Worm (Caenorhabditis elegans) whole organism, L1 larva: Measurements from ENCODE around the gene C29F9.5.

Source experiments
- C04F5.9 ChIP-seq: sonication (generic microtip); optimal IDR thresholded peaks from 2 replicates; lab custom pipeline; 2016; ENCODE audit warnings: missing genetic modification characterization, missing compliant biosample characterization
- C34B4.2 ChIP-seq: sonication (generic microtip); optimal IDR thresholded peaks from 2 replicates; lab custom pipeline; 2017; ENCODE audit warnings: mild to moderate bottlenecking, missing genetic modification characterization, missing compliant biosample characterization
- F16B12.6 ChIP-seq: fragments of 150-350 bp; optimal IDR thresholded peaks from 2 replicates; lab custom pipeline; 2014; ENCODE audit warnings: missing biosample characterization, missing genetic modification characterization
- Y116A8C.19 ChIP-seq: sonication (generic microtip); optimal IDR thresholded peaks from 2 replicates; lab custom pipeline; 2016; ENCODE audit warnings: missing compliant biosample characterization, missing genetic modification characterization, borderline replicate concordance
- aha-1 ChIP-seq: fragments of 150-350 bp; optimal IDR thresholded peaks from 2 replicates; lab custom pipeline; 2014; ENCODE audit warnings: missing biosample characterization, missing genetic modification characterization
- aly-2 ChIP-seq: fragments of 150-350 bp; optimal IDR thresholded peaks from 2 replicates; lab custom pipeline; 2014; ENCODE audit warnings: missing biosample characterization, missing genetic modification characterization
- blmp-1 ChIP-seq: fragments of 150-350 bp; optimal IDR thresholded peaks from 2 replicates; lab custom pipeline; 2014; ENCODE audit warnings: missing biosample characterization, missing genetic modification characterization
- ceh-82 ChIP-seq, 3 experiments: fragments of 150-350 bp in 1 of 3; sonication (generic microtip) in 2 of 3; optimal IDR thresholded peaks; 2 replicates each; lab custom pipeline; 2014 to 2017; ENCODE audit warnings: missing biosample characterization in 3 of 3, missing genetic modification characterization in 3 of 3
- ces-1 ChIP-seq: fragments of 150-350 bp; optimal IDR thresholded peaks from 2 replicates; lab custom pipeline; 2014; ENCODE audit warnings: missing biosample characterization, missing genetic modification reagents, missing genetic modification characterization
- dsc-1 ChIP-seq: sonication (generic microtip); optimal IDR thresholded peaks from 2 replicates; lab custom pipeline; 2016; ENCODE audit warnings: mild to moderate bottlenecking, missing genetic modification characterization, missing compliant biosample characterization
- efl-3 ChIP-seq: fragments of 200-800 bp; sonication (Bioruptor generic); optimal IDR thresholded peaks from 2 replicates; lab custom pipeline; 2018; ENCODE audit warnings: mild to moderate bottlenecking, missing genetic modification characterization, missing compliant biosample characterization
- egl-13 ChIP-seq: sonication (generic microtip); optimal IDR thresholded peaks from 2 replicates; lab custom pipeline; 2016; ENCODE audit warnings: missing genotype, missing genetic modification reagents, missing genetic modification characterization, missing compliant biosample characterization
- elt-2 ChIP-seq: sonication (generic microtip); optimal IDR thresholded peaks from 2 replicates; lab custom pipeline; 2016; ENCODE audit warnings: missing genetic modification characterization, mild to moderate bottlenecking, inconsistent platforms, missing compliant biosample characterization, missing genetic modification reagents
- ets-5 ChIP-seq: fragments of 200-800 bp; sonication (Bioruptor generic); IDR thresholded peaks from 2 replicates; pipeline ENCODE4 v1.3.6; 2022; ENCODE audit warnings: missing genetic modification characterization, missing compliant biosample characterization
- fkh-10 ChIP-seq: sonication (generic microtip); optimal IDR thresholded peaks from 2 replicates; lab custom pipeline; 2017; ENCODE audit warnings: missing biosample characterization, missing genetic modification reagents, missing genetic modification characterization
- fkh-4 ChIP-seq: sonication (generic microtip); optimal IDR thresholded peaks from 2 replicates; lab custom pipeline; 2016; ENCODE audit warnings: missing compliant biosample characterization, missing genetic modification characterization, borderline replicate concordance
- fos-1 ChIP-seq: fragments of 150-350 bp; optimal IDR thresholded peaks from 2 replicates; lab custom pipeline; 2014; ENCODE audit warnings: missing biosample characterization, missing genetic modification characterization
- grh-1 ChIP-seq: fragments of 200-800 bp; sonication (Bioruptor generic); IDR thresholded peaks from 2 replicates; pipeline ENCODE4 v1.3.6; 2022; ENCODE audit warnings: missing genetic modification reagents, missing genetic modification characterization, missing compliant biosample characterization
- isw-1 ChIP-seq: fragments of 200-800 bp; sonication (Bioruptor generic); IDR thresholded peaks from 2 replicates; pipeline ENCODE4 v1.3.6; 2022; ENCODE audit warnings: missing genetic modification characterization, missing compliant biosample characterization
- lin-13 ChIP-seq: fragments of 150-350 bp; optimal IDR thresholded peaks from 2 replicates; lab custom pipeline; 2014; ENCODE audit warnings: missing biosample characterization, missing genetic modification reagents, missing genetic modification characterization
- lin-14 ChIP-seq: fragments of 200-800 bp; sonication (Bioruptor generic); optimal IDR thresholded peaks from 2 replicates; lab custom pipeline; 2018; ENCODE audit warnings: mild to moderate bottlenecking, missing genetic modification characterization, moderate library complexity, missing compliant biosample characterization
- lin-15B ChIP-seq: fragments of 150-350 bp; sonication (generic microtip); optimal IDR thresholded peaks from 3 replicates; lab custom pipeline; 2014; ENCODE audit warnings: missing biosample characterization, missing genetic modification characterization
- lin-35 ChIP-seq, 2 experiments: fragments of 150-350 bp; optimal IDR thresholded peaks; 2 replicates each; lab custom pipeline; 2014; ENCODE audit warnings: missing biosample characterization in 2 of 2, missing genetic modification characterization in 2 of 2, missing genetic modification reagents in 2 of 2
- lin-39 ChIP-seq: fragments of 150-350 bp; optimal IDR thresholded peaks from 2 replicates; lab custom pipeline; 2014; ENCODE audit warnings: missing biosample characterization, missing genetic modification reagents, missing genetic modification characterization
- lsy-2 ChIP-seq, 2 experiments: fragments of 150-350 bp; optimal IDR thresholded peaks; 2 replicates each; lab custom pipeline; 2014; ENCODE audit warnings: missing biosample characterization in 2 of 2, missing genetic modification characterization in 2 of 2
- mab-9 ChIP-seq: fragments of 200-800 bp; sonication (Bioruptor generic); IDR thresholded peaks from 2 replicates; pipeline ENCODE4 v1.3.6; 2022; ENCODE audit warnings: missing genetic modification reagents, missing genetic modification characterization, missing compliant biosample characterization
- mdl-1 ChIP-seq, 2 experiments: fragments of 150-350 bp; optimal IDR thresholded peaks; 2 replicates each; lab custom pipeline; 2014 to 2017; ENCODE audit warnings: missing biosample characterization in 2 of 2, missing genetic modification characterization in 2 of 2, inconsistent platforms in 1 of 2
- nhr-12 ChIP-seq: sonication (generic microtip); optimal IDR thresholded peaks from 2 replicates; lab custom pipeline; 2017; ENCODE audit warnings: missing biosample characterization, missing genetic modification characterization
- nhr-237 ChIP-seq: fragments of 150-350 bp; optimal IDR thresholded peaks from 2 replicates; lab custom pipeline; 2014; ENCODE audit warnings: missing biosample characterization, missing genetic modification characterization
- nhr-47 ChIP-seq: sonication (generic microtip); optimal IDR thresholded peaks from 2 replicates; lab custom pipeline; 2016; ENCODE audit warnings: mild to moderate bottlenecking, missing genetic modification characterization, moderate library complexity, missing compliant biosample characterization
- nhr-71 ChIP-seq: sonication (generic microtip); optimal IDR thresholded peaks from 2 replicates; lab custom pipeline; 2016; ENCODE audit warnings: mild to moderate bottlenecking, missing genetic modification characterization, moderate library complexity, missing compliant biosample characterization
- nhr-76 ChIP-seq: sonication (generic microtip); optimal IDR thresholded peaks from 2 replicates; lab custom pipeline; 2017; ENCODE audit warnings: missing biosample characterization, missing genetic modification characterization
- nhr-77 ChIP-seq: fragments of 150-350 bp; optimal IDR thresholded peaks from 2 replicates; lab custom pipeline; 2014; ENCODE audit warnings: missing biosample characterization, missing genetic modification characterization
- nhr-84 ChIP-seq: sonication (generic microtip); optimal IDR thresholded peaks from 2 replicates; lab custom pipeline; 2017; ENCODE audit warnings: missing biosample characterization, missing genetic modification characterization
- pag-3 ChIP-seq: sonication (generic microtip); optimal IDR thresholded peaks from 2 replicates; lab custom pipeline; 2017; ENCODE audit warnings: missing genetic modification characterization, mild to moderate bottlenecking, missing compliant biosample characterization, antibody characterized with exemption, borderline replicate concordance; ENCODE audit not compliant: insufficient read depth
- rnt-1 ChIP-seq: sonication (generic microtip); optimal IDR thresholded peaks from 2 replicates; lab custom pipeline; 2016; ENCODE audit warnings: mild to moderate bottlenecking, missing genetic modification characterization, moderate library complexity, missing compliant biosample characterization
- skn-1 ChIP-seq: fragments of 150-350 bp; optimal IDR thresholded peaks from 2 replicates; lab custom pipeline; 2014; ENCODE audit warnings: missing biosample characterization, missing genetic modification characterization
- snu-23 ChIP-seq: sonication (generic microtip); optimal IDR thresholded peaks from 2 replicates; lab custom pipeline; 2016; ENCODE audit warnings: missing genetic modification characterization, missing compliant biosample characterization
- sox-4 ChIP-seq: sonication (generic microtip); optimal IDR thresholded peaks from 2 replicates; lab custom pipeline; 2016; ENCODE audit warnings: missing genetic modification characterization, missing compliant biosample characterization
- sptf-1 ChIP-seq: fragments of 150-350 bp; optimal IDR thresholded peaks from 2 replicates; lab custom pipeline; 2014; ENCODE audit warnings: missing biosample characterization, missing genetic modification characterization
- sup-37 ChIP-seq: fragments of 200-800 bp; sonication (Bioruptor generic); optimal IDR thresholded peaks from 2 replicates; lab custom pipeline; 2018; ENCODE audit warnings: mild to moderate bottlenecking, missing genetic modification characterization, missing compliant biosample characterization
- tbx-2 ChIP-seq: sonication (generic microtip); optimal IDR thresholded peaks from 2 replicates; lab custom pipeline; 2016; ENCODE audit warnings: missing genetic modification characterization, missing compliant biosample characterization
- unc-130 ChIP-seq: fragments of 150-350 bp; optimal IDR thresholded peaks from 2 replicates; lab custom pipeline; 2017; ENCODE audit warnings: missing biosample characterization, missing genetic modification characterization, inconsistent platforms
- unc-30 ChIP-seq: sonication (generic microtip); optimal IDR thresholded peaks from 2 replicates; lab custom pipeline; 2017; ENCODE audit warnings: missing biosample characterization, missing genetic modification characterization
- unc-86 ChIP-seq: sonication (generic microtip); optimal IDR thresholded peaks from 2 replicates; lab custom pipeline; 2016; ENCODE audit warnings: missing genetic modification characterization, missing compliant biosample characterization
- unc-98 ChIP-seq: fragments of 200-800 bp; sonication (Bioruptor generic); IDR thresholded peaks from 2 replicates; pipeline ENCODE4 v1.3.6; 2022; ENCODE audit warnings: missing genetic modification characterization, missing compliant biosample characterization
- xbp-1 ChIP-seq: sonication (generic microtip); optimal IDR thresholded peaks from 2 replicates; lab custom pipeline; 2016; ENCODE audit warnings: missing genetic modification characterization, missing compliant biosample characterization
- zag-1 ChIP-seq: fragments of 150-350 bp; optimal IDR thresholded peaks from 2 replicates; lab custom pipeline; 2014; ENCODE audit warnings: missing biosample characterization, missing genetic modification characterization
- zip-4 ChIP-seq: fragments of 200-800 bp; sonication (Bioruptor generic); optimal IDR thresholded peaks from 2 replicates; lab custom pipeline; 2018; ENCODE audit warnings: mild to moderate bottlenecking, missing genetic modification characterization, moderate library complexity, missing compliant biosample characterization
- ztf-11 ChIP-seq, 2 experiments: sonication (generic microtip); optimal IDR thresholded peaks; 2 replicates each; lab custom pipeline; 2016 to 2017; ENCODE audit warnings: missing genetic modification characterization in 2 of 2, missing biosample characterization in 1 of 2, missing compliant biosample characterization in 1 of 2

Gene C29F9.5

ce11 chrIII:94759-95330, 22.5 kb upstream of the C29F9.5 start, which contains the start of gene pat-4 (continued):
- TF ChIP-seq lin-35 (GFP tag; optimal IDR thresholded peaks at IDR 0.05; lab: Kevin White, UChicago) (peak in 1 of 2 experiments; percentile 1), ceh-82 (tag; optimal IDR thresholded peaks at IDR 0.05; lab: Kevin White, UChicago) (peak in 2 of 3 experiments; percentile 20 to 22), fos-1 (no peak), grh-1 (GFP tag; lab: Robert Waterston, UW) (0 out of 2 replicates have a peak, but pooled peaks have one; percentile 8), efl-3 (GFP tag; lab: Kevin White, UChicago) (no peak), nhr-84 (tag; lab: Kevin White, UChicago) (no peak), nhr-77 (tag; lab: Kevin White, UChicago) (no peak), sox-4 (no peak), nhr-47 (tag; lab: Kevin White, UChicago) (peak; percentile 19), C34B4.2 (tag; lab: Kevin White, UChicago) (no peak), unc-86 (tag; lab: Kevin White, UChicago) (no peak), blmp-1 (tag; lab: Kevin White, UChicago) (no peak), lin-14 (GFP tag; lab: Kevin White, UChicago) (peak; percentile 80), fkh-10 (no peak), dsc-1 (peak; percentile 11), isw-1 (GFP tag; lab: Robert Waterston, UW) (no peak), Y116A8C.19 (tag; lab: Kevin White, UChicago) (no peak), sptf-1 (no peak), ztf-11 (tag; optimal IDR thresholded peaks at IDR 0.05; lab: Kevin White, UChicago) (no peak), sup-37 (no peak), nhr-76 (tag; lab: Kevin White, UChicago) (no peak)

- TF ChIP-seq nhr-237 (tag; lab: Kevin White, UChicago) (no peak), nhr-47 (tag; lab: Kevin White, UChicago) (peak; percentile 52), nhr-71 (tag; lab: Kevin White, UChicago) (peak; percentile 81), unc-30 (tag; lab: Kevin White, UChicago) (no peak), C34B4.2 (tag; lab: Kevin White, UChicago) (no peak), mab-9 (GFP tag; lab: Robert Waterston, UW) (no peak), lin-13 (GFP tag; lab: Kevin White, UChicago) (peak; percentile 14), lin-15B (no peak), unc-98 (GFP tag; lab: Robert Waterston, UW) (no peak), nhr-12 (no peak), rnt-1 (peak; percentile 87), unc-130 (tag; lab: Kevin White, UChicago) (no peak), fkh-10 (no peak), fkh-4 (no peak), egl-13 (no peak), nhr-84 (tag; lab: Kevin White, UChicago) (no peak), zag-1 (tag; lab: Kevin White, UChicago) (no peak), lin-39 (peak; percentile 48), xbp-1 (tag; lab: Kevin White, UChicago) (peak; percentile 4), nhr-76 (tag; lab: Kevin White, UChicago) (no peak), sptf-1 (no peak), tbx-2 (tag; lab: Kevin White, UChicago) (peak; percentile 62), ets-5 (GFP tag; lab: Robert Waterston, UW) (no peak), snu-23 (GFP tag; lab: Kevin White, UChicago) (peak; percentile 72), zip-4 (GFP tag; lab: Kevin White, UChicago) (no peak), aha-1 (tag; lab: Kevin White, UChicago) (no peak), lsy-2 (tag; optimal IDR thresholded peaks at IDR 0.05; lab: Kevin White, UChicago) (peak; percentile 48 to 49), C04F5.9 (tag; lab: Kevin White, UChicago) (no peak), lin-14 (GFP tag; lab: Kevin White, UChicago) (peak; percentile 64), pag-3 (tag; lab: Kevin White, UChicago) (no peak), ces-1 (GFP tag; lab: Kevin White, UChicago) (no peak), elt-2 (tag; lab: Kevin White, UChicago) (no peak), mdl-1 (tag; optimal IDR thresholded peaks at IDR 0.05; lab: Kevin White, UChicago) (no peak), unc-86 (tag; lab: Kevin White, UChicago) (no peak), lin-35 (GFP tag; optimal IDR thresholded peaks at IDR 0.05; lab: Kevin White, UChicago) (peak; percentile 19 to 30), skn-1 (no peak), fos-1 (no peak), aly-2 (tag; lab: Kevin White, UChicago) (no peak), F16B12.6 (no peak)
Measured at ce11 chrIII:96196-96595, 21.1 kb upstream of the C29F9.5 start.
